Worm (Caenorhabditis elegans): ENCODE measurements around the gene spig-4.

Gene spig-4

DNA sequence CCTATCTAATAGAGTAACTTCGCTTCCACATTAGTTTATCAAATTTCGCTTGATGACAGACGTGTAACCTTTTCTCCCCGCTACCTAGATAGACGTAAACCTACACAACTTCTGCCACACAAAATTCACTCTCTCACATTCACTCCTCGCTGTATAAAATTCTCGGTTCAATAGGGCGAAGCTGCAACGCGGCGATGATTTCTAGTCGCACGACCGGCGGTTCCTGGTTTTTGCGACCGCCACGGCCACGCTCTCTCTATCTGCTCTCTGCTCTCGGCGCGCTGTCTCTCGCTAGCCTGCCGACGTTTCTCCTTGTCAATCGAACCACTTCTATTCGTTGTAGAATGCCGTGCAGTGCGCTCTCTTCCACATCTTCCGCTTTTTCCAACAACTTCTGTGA, 44.3 kb upstream of the spig-4 start:
- TF ChIP-seq ama-1 (optimal IDR thresholded peaks at IDR 0.05) (no peak), unc-130 (tag; optimal IDR thresholded peaks at IDR 0.05) (peak; percentile 51), fkh-4 (tag; optimal IDR thresholded peaks at IDR 0.05; ENCODE audit: borderline replicate concordance) (no peak), mep-1 (tag; optimal IDR thresholded peaks at IDR 0.05) (peak; percentile 71), nhr-28 (tag; optimal IDR thresholded peaks at IDR 0.05) (no peak), unc-62 (GFP tag; optimal IDR thresholded peaks at IDR 0.05) (no peak), nhr-12 (tag; optimal IDR thresholded peaks at IDR 0.05) (no peak), nhr-90 (tag; optimal IDR thresholded peaks at IDR 0.05; ENCODE audit: poor library complexity) (peak; percentile 45), sup-37 (GFP tag; optimal IDR thresholded peaks at IDR 0.05) (no peak), mdl-1 (tag; optimal IDR thresholded peaks at IDR 0.05) (peak in 1 of 2 experiments; percentile 64), ceh-88 (GFP tag; IDR thresholded peaks at IDR 0.05) (no peak), ztf-11 (tag; optimal IDR thresholded peaks at IDR 0.05) (no peak), ceh-63 (GFP tag; optimal IDR thresholded peaks at IDR 0.05) (no peak), nhr-84 (tag; optimal IDR thresholded peaks at IDR 0.05) (no peak), nhr-20 (tag; optimal IDR thresholded peaks at IDR 0.05) (peak; percentile 85), lin-14 (GFP tag; optimal IDR thresholded peaks at IDR 0.05) (peak; percentile 96), mef-2 (tag; optimal IDR thresholded peaks at IDR 0.05) (no peak), lsy-2 (tag; optimal IDR thresholded peaks at IDR 0.05) (peak; percentile 58 to 84), fkh-8 (tag; optimal IDR thresholded peaks at IDR 0.05) (peak; percentile 89), lin-13 (GFP tag; optimal IDR thresholded peaks at IDR 0.05) (peak; percentile 63), elt-3 (tag; optimal IDR thresholded peaks at IDR 0.05) (peak in 4 of 6 experiments; percentile 15 to 82 (median 30)), snpc-4 (tag; optimal IDR thresholded peaks at IDR 0.05) (peak; percentile 62), xbp-1 (tag; optimal IDR thresholded peaks at IDR 0.05) (peak; percentile 71), rnt-1 (tag; optimal IDR thresholded peaks at IDR 0.05) (peak; percentile 73), sptf-1 (tag; optimal IDR thresholded peaks at IDR 0.05) (no peak), nhr-85 (tag) (peak; percentile 77), egl-13 (tag; optimal IDR thresholded peaks at IDR 0.05) (peak; percentile 67), lir-3 (tag; optimal IDR thresholded peaks at IDR 0.05; ENCODE audit: poor library complexity) (peak; percentile 39), efl-3 (GFP tag; optimal IDR thresholded peaks at IDR 0.05) (no peak), egl-27 (tag; optimal IDR thresholded peaks at IDR 0.05) (peak; percentile 13 to 19), mab-9 (GFP tag; IDR thresholded peaks at IDR 0.05) (no peak), hlh-17 (GFP tag; optimal IDR thresholded peaks at IDR 0.05; ENCODE audit: borderline replicate concordance) (no peak), aha-1 (tag; optimal IDR thresholded peaks at IDR 0.05) (no peak), lin-35 (GFP tag; optimal IDR thresholded peaks at IDR 0.05) (peak; percentile 83 to 85), blmp-1 (tag; optimal IDR thresholded peaks at IDR 0.05) (peak; percentile 64), fos-1 (tag; optimal IDR thresholded peaks at IDR 0.05) (peak; percentile 25), nhr-71 (tag; optimal IDR thresholded peaks at IDR 0.05) (peak; percentile 82), swsn-7 (tag; optimal IDR thresholded peaks at IDR 0.05) (peak; percentile 79), nhr-47 (tag; optimal IDR thresholded peaks at IDR 0.05) (peak; percentile 77), lin-15B (tag; optimal IDR thresholded peaks at IDR 0.05) (peak; percentile 83), vab-15 (tag; optimal IDR thresholded peaks at IDR 0.05) (no peak), alr-1 (tag; optimal IDR thresholded peaks at IDR 0.05; ENCODE audit: borderline replicate concordance) (no peak), unc-86 (tag; optimal IDR thresholded peaks at IDR 0.05) (peak; percentile 73), dpl-1 (GFP tag; optimal IDR thresholded peaks at IDR 0.05) (peak; percentile 65 to 75 (median 72)), nhr-11 (tag; optimal IDR thresholded peaks at IDR 0.05) (no peak), C34B4.2 (tag; optimal IDR thresholded peaks at IDR 0.05) (no peak), ztf-4 (tag; optimal IDR thresholded peaks at IDR 0.05) (no peak), nhr-19 (GFP tag; conservative IDR thresholded peaks at IDR 0.05) (peak; percentile 66), fkh-10 (GFP tag; optimal IDR thresholded peaks at IDR 0.05) (peak; percentile 70), jun-1 (tag; optimal IDR thresholded peaks at IDR 0.05) (peak; percentile 51), skn-1 (tag; optimal IDR thresholded peaks at IDR 0.05) (peak; percentile 73), aly-2 (tag; optimal IDR thresholded peaks at IDR 0.05) (no peak), nhr-237 (tag; optimal IDR thresholded peaks at IDR 0.05) (peak; percentile 58)

Measured in whole organism, L1 larva.